Worm (Caenorhabditis elegans): ENCODE results near the gene F32D8.11.

The F32D8.11 gene

ce11 chrV:10889036-10889435 is at the start of gene F32D8.11:
Gene F32D8.11 (minus strand): TSS chrV:10889136.
- TF ChIP-seq daf-16 (GFP tag; optimal IDR thresholded peaks at IDR 0.05) (no peak), daf-16 (tag; optimal IDR thresholded peaks at IDR 0.05) (no peak), F49E8.2 (tag; optimal IDR thresholded peaks at IDR 0.05; ENCODE audit: borderline replicate concordance) (no peak), madf-5 (GFP tag; IDR thresholded peaks at IDR 0.05) (no peak), mep-1 (tag; optimal IDR thresholded peaks at IDR 0.05) (no peak), daf-8 (GFP tag; IDR thresholded peaks at IDR 0.05) (no peak), lin-39 (tag; optimal IDR thresholded peaks at IDR 0.05) (no peak), egl-43 (GFP tag; IDR thresholded peaks at IDR 0.05) (no peak), dmd-6 (GFP tag; IDR thresholded peaks at IDR 0.05) (no peak)

ce11 chrV:10937294-10937693 is 48.4 kb upstream of the F32D8.11 start:
- no peak for TF ChIP-seq jun-1 (tag; optimal IDR thresholded peaks at IDR 0.05)
- TF ChIP-seq aha-1 (tag) = peak; percentile 30
- TF ChIP-seq F10B5.3 (tag; optimal IDR thresholded peaks at IDR 0.05) = no peak
- TF ChIP-seq mdt-29 (GFP tag; IDR thresholded peaks at IDR 0.05) = peak; percentile 31; the same call in 1 of the 2 replicates
- TF ChIP-seq gei-8 (GFP tag; optimal IDR thresholded peaks at IDR 0.05) = peak; percentile 43
- TF ChIP-seq zfp-3 (GFP tag; conservative IDR thresholded peaks at IDR 0.05) = no peak
- peak; percentile 95 for TF ChIP-seq fkh-10 (GFP tag; optimal IDR thresholded peaks at IDR 0.05)
- no peak for TF ChIP-seq T20F7.1 (GFP tag; optimal IDR thresholded peaks at IDR 0.05)
- TF ChIP-seq ztf-7 (tag; optimal IDR thresholded peaks at IDR 0.05) = peak; percentile 93
- TF ChIP-seq unc-39 (tag; optimal IDR thresholded peaks at IDR 0.05) = no peak
- peak; percentile 85 for TF ChIP-seq hlh-30 (tag; optimal IDR thresholded peaks at IDR 0.05; ENCODE audit: insufficient read depth)
- peak; percentile 48 for TF ChIP-seq nhr-28 (tag; optimal IDR thresholded peaks at IDR 0.05)
- TF ChIP-seq unc-62 (GFP tag; optimal IDR thresholded peaks at IDR 0.05 in 1 of 2) = peak in 1 of 2 experiments; percentile 66
- no peak for TF ChIP-seq unc-62 (tag; optimal IDR thresholded peaks at IDR 0.05)
- TF ChIP-seq set-16 (GFP tag; IDR thresholded peaks at IDR 0.05) = no peak
- TF ChIP-seq ceh-82 (tag; optimal IDR thresholded peaks at IDR 0.05) = no peak
- peak; percentile 70 for TF ChIP-seq mep-1 (tag; optimal IDR thresholded peaks at IDR 0.05)
- peak; percentile 32; the same call in 1 of the 2 replicates for TF ChIP-seq T26A8.4 (GFP tag; IDR thresholded peaks at IDR 0.05)
- peak; percentile 23 for TF ChIP-seq hlh-11 (tag; optimal IDR thresholded peaks at IDR 0.05)
- peak; percentile 23; the same call in 1 of the 2 replicates for TF ChIP-seq ceh-20 (GFP tag; IDR thresholded peaks at IDR 0.05)
- peak; percentile 65 for TF ChIP-seq dmd-6 (GFP tag; IDR thresholded peaks at IDR 0.05)
- peak in 1 of 2 experiments; percentile 43 for TF ChIP-seq hif-1 (tag; optimal IDR thresholded peaks at IDR 0.05)
- TF ChIP-seq lin-39 (tag; optimal IDR thresholded peaks at IDR 0.05) = no peak
- TF ChIP-seq nhr-11 (tag; optimal IDR thresholded peaks at IDR 0.05) = peak; percentile 22
- peak; percentile 37 for TF ChIP-seq dve-1 (tag; optimal IDR thresholded peaks at IDR 0.05; ENCODE audit: insufficient read depth)
- peak in 1 of 2 experiments; percentile 29 for TF ChIP-seq mdl-1 (tag; optimal IDR thresholded peaks at IDR 0.05)
- TF ChIP-seq lin-38 (GFP tag; IDR thresholded peaks at IDR 0.05) = 0 out of 2 replicates have a peak, but pooled peaks have one; percentile 23
- TF ChIP-seq arid-1 (GFP tag; conservative IDR thresholded peaks at IDR 0.05) = no peak
- no peak for TF ChIP-seq lin-29 (GFP tag; IDR thresholded peaks at IDR 0.05)
- TF ChIP-seq daf-16 (GFP tag; optimal IDR thresholded peaks at IDR 0.05) = no peak
- TF ChIP-seq daf-16 (tag; optimal IDR thresholded peaks at IDR 0.05) = peak; percentile 22
- peak; percentile 70 for TF ChIP-seq ces-1 (GFP tag; optimal IDR thresholded peaks at IDR 0.05)
- peak in 1 of 2 experiments; percentile 76 for TF ChIP-seq lsy-2 (tag; optimal IDR thresholded peaks at IDR 0.05)
- 0 out of 2 replicates have a peak, but pooled peaks have one; percentile 16 for TF ChIP-seq nhr-42 (GFP tag; IDR thresholded peaks at IDR 0.05)

- TF ChIP-seq nhr-237 (tag; optimal IDR thresholded peaks at IDR 0.05) (no peak), nhr-77 (tag; optimal IDR thresholded peaks at IDR 0.05) (peak; percentile 8), daf-16 (GFP tag; optimal IDR thresholded peaks at IDR 0.05) (no peak), daf-16 (tag; optimal IDR thresholded peaks at IDR 0.05) (peak; percentile 52), nhr-10 (tag; optimal IDR thresholded peaks at IDR 0.05) (peak; percentile 3), dve-1 (tag; optimal IDR thresholded peaks at IDR 0.05; ENCODE audit: insufficient read depth) (peak; percentile 74), dpl-1 (GFP tag; optimal IDR thresholded peaks at IDR 0.05) (no peak), nhr-28 (tag; optimal IDR thresholded peaks at IDR 0.05) (peak; percentile 84), php-3 (GFP tag; IDR thresholded peaks at IDR 0.05) (peak; percentile 89), ctbp-1 (GFP tag; IDR thresholded peaks at IDR 0.05) (no peak), hlh-30 (tag; optimal IDR thresholded peaks at IDR 0.05; ENCODE audit: insufficient read depth) (no peak), sdz-12 (GFP tag; optimal IDR thresholded peaks at IDR 0.05) (no peak), hlh-11 (tag; optimal IDR thresholded peaks at IDR 0.05) (peak; percentile 42), pqm-1 (tag; optimal IDR thresholded peaks at IDR 0.05) (peak; percentile 89), egl-43 (GFP tag; IDR thresholded peaks at IDR 0.05) (no peak), daf-19 (GFP tag; conservative IDR thresholded peaks at IDR 0.05) (no peak), daf-12 (tag; optimal IDR thresholded peaks at IDR 0.05) (no peak), dmd-6 (GFP tag; IDR thresholded peaks at IDR 0.05) (peak; percentile 59)
Measured at ce11 chrV:10936681-10937080, 47.7 kb upstream of the F32D8.11 start, which contains the start of gene F17C11.12. Gene F17C11.12 (minus strand): TSS chrV:10936920.
